Fruit fly (Drosophila melanogaster) whole organism, pupa: ENCODE data around the gene CG4238.

ENCODE experiments used
- CG10348 ChIP-seq: fragments of 200-800 bp; sonication (Bioruptor generic); IDR thresholded peaks from 2 replicates; pipeline ENCODE4 v1.3.6; 2022; ENCODE audit warnings: missing biosample characterization, missing genetic modification characterization
- CG12605 ChIP-seq: fragments of 200-800 bp; sonication (Bioruptor generic); IDR thresholded peaks from 2 replicates; pipeline ENCODE4 v1.3.6; 2022; ENCODE audit warnings: missing biosample characterization, missing genetic modification characterization
- CG13204 ChIP-seq: fragments of 200-800 bp; sonication (Bioruptor generic); optimal IDR thresholded peaks from 2 replicates; lab custom pipeline; 2018; ENCODE audit warnings: missing biosample characterization, mild to moderate bottlenecking, missing genetic modification characterization, moderate library complexity
- CG14655 ChIP-seq: fragments of 200-800 bp; sonication (Bioruptor generic); optimal IDR thresholded peaks from 3 replicates; lab custom pipeline; 2017; ENCODE audit warnings: mild to moderate bottlenecking, missing biosample characterization, missing genetic modification reagents, missing genetic modification characterization
- CG15710 ChIP-seq: fragments of 200-800 bp; sonication (Bioruptor generic); optimal IDR thresholded peaks from 2 replicates; lab custom pipeline; 2018; ENCODE audit warnings: missing biosample characterization, mild to moderate bottlenecking, missing genetic modification characterization, moderate library complexity
- CG17806 ChIP-seq: fragments of 200-800 bp; sonication (Bioruptor generic); optimal IDR thresholded peaks from 2 replicates; lab custom pipeline; 2018; ENCODE audit warnings: missing biosample characterization, mild to moderate bottlenecking, missing genetic modification characterization, moderate library complexity
- CG32121 ChIP-seq: fragments of 200-800 bp; sonication (Bioruptor generic); IDR thresholded peaks from 2 replicates; pipeline ENCODE4 v1.3.6; 2022; ENCODE audit warnings: missing biosample characterization, missing genetic modification characterization
- CG34367 ChIP-seq: fragments of 200-800 bp; sonication (Bioruptor generic); optimal IDR thresholded peaks from 2 replicates; lab custom pipeline; 2018; ENCODE audit warnings: missing biosample characterization, mild to moderate bottlenecking, missing genetic modification characterization
- CG4496 ChIP-seq: fragments of 200-800 bp; sonication (Bioruptor generic); IDR thresholded peaks from 3 replicates; pipeline ENCODE4 v1.3.6; 2022; ENCODE audit warnings: missing biosample characterization, missing genetic modification characterization
- CG8159 ChIP-seq: fragments of 200-800 bp; sonication (Bioruptor generic); optimal IDR thresholded peaks from 3 replicates; lab custom pipeline; 2018; ENCODE audit warnings: missing biosample characterization, mild to moderate bottlenecking, missing genetic modification characterization, moderate library complexity
- CG8301 ChIP-seq: fragments of 200-800 bp; sonication (Bioruptor generic); optimal IDR thresholded peaks from 2 replicates; lab custom pipeline; 2018; ENCODE audit warnings: missing biosample characterization, mild to moderate bottlenecking, missing genetic modification characterization
- CG9948 ChIP-seq: fragments of 200-800 bp; sonication (Bioruptor generic); optimal IDR thresholded peaks from 2 replicates; lab custom pipeline; 2018; ENCODE audit warnings: missing biosample characterization, mild to moderate bottlenecking, missing genetic modification characterization, moderate library complexity
- D1 ChIP-seq: fragments of 200-800 bp; sonication (Bioruptor generic); optimal IDR thresholded peaks from 2 replicates; lab custom pipeline; 2018; ENCODE audit warnings: missing biosample characterization, mild to moderate bottlenecking, missing genetic modification characterization, moderate library complexity
- EcR ChIP-seq: fragments of 200-800 bp; sonication (Bioruptor generic); optimal IDR thresholded peaks from 3 replicates; lab custom pipeline; 2019; ENCODE audit warnings: missing biosample characterization, missing genetic modification characterization, mild to moderate bottlenecking, moderate library complexity, missing genetic modification reagents
- Ets98B ChIP-seq: fragments of 200-800 bp; sonication (Bioruptor generic); IDR thresholded peaks from 2 replicates; pipeline ENCODE4 v1.3.6; 2022; ENCODE audit warnings: missing biosample characterization, missing genetic modification characterization
- Pif1A ChIP-seq: fragments of 200-800 bp; sonication (Bioruptor generic); optimal IDR thresholded peaks from 3 replicates; lab custom pipeline; 2016; ENCODE audit warnings: missing biosample characterization, missing genetic modification characterization
- Pif1B ChIP-seq: fragments of 200-800 bp; sonication (Bioruptor generic); optimal IDR thresholded peaks from 3 replicates; lab custom pipeline; 2016; ENCODE audit warnings: missing biosample characterization, missing genetic modification characterization
- Snoo ChIP-seq: fragments of 200-800 bp; sonication (Bioruptor generic); optimal IDR thresholded peaks from 3 replicates; lab custom pipeline; 2017; ENCODE audit warnings: missing biosample characterization, mild to moderate bottlenecking, missing genetic modification characterization, inconsistent platforms
- fd96Ca ChIP-seq: fragments of 200-800 bp; sonication (Bioruptor generic); IDR thresholded peaks from 3 replicates; pipeline ENCODE4 v1.3.6; 2022; ENCODE audit warnings: missing biosample characterization, missing genetic modification characterization
- gl ChIP-seq: fragments of 200-800 bp; sonication (Bioruptor generic); optimal IDR thresholded peaks from 2 replicates; lab custom pipeline; 2018; ENCODE audit warnings: missing biosample characterization, mild to moderate bottlenecking, missing genetic modification characterization
- rn ChIP-seq: fragments of 200-800 bp; sonication (Bioruptor generic); IDR thresholded peaks from 2 replicates; pipeline ENCODE4 v1.3.6; 2022; ENCODE audit warnings: missing biosample characterization, missing genetic modification characterization

Gene CG4238

dm6 chr2L:2006082-2006669 lies 3.5 kb upstream of the CG4238 start, which contains the start of gene CG33543:
CG33543 (minus strand) TSS chr2L:2006313.
- TF ChIP-seq CG8301 (no peak), CG15710 (no peak), CG32121 (GFP tag; lab: Robert Waterston, UW) (no peak), CG13204 (no peak), Ets98B (GFP tag; lab: Robert Waterston, UW) (no peak), CG8159 (no peak), Pif1B (GFP tag; lab: Kevin White, UChicago) (no peak), CG14655 (GFP tag; lab: Kevin White, UChicago) (no peak), CG34367 (tag; lab: Kevin White, UChicago) (no peak), EcR (GFP tag; lab: Kevin White, UChicago) (no peak), CG10348 (GFP tag; lab: Robert Waterston, UW) (no peak)

- TF ChIP-seq CG9948 (no peak), CG8159 (no peak), CG32121 (GFP tag; lab: Robert Waterston, UW) (no peak), rn (GFP tag; lab: Robert Waterston, UW) (no peak), CG13204 (no peak), CG17806 (tag; lab: Kevin White, UChicago) (no peak), EcR (GFP tag; lab: Kevin White, UChicago) (no peak), CG34367 (tag; lab: Kevin White, UChicago) (no peak), CG15710 (no peak), CG14655 (GFP tag; lab: Kevin White, UChicago) (no peak), CG12605 (no peak), CG10348 (GFP tag; lab: Robert Waterston, UW) (no peak), CG4496 (GFP tag; lab: Robert Waterston, UW) (no peak), fd96Ca (GFP tag; lab: Robert Waterston, UW) (no peak), Snoo (tag; lab: Kevin White, UChicago) (no peak), CG8301 (no peak), gl (no peak), Pif1B (GFP tag; lab: Kevin White, UChicago) (no peak), Pif1A (GFP tag; lab: Kevin White, UChicago) (no peak)
These were observed 2.6 kb upstream of the CG4238 start, which contains the start of gene CG15353 for dm6 chr2L:2007093-2007492. CG15353 (minus strand) TSS chr2L:2007193.

dm6 chr2L:2008114-2008513 lies 1.5 kb upstream of the CG4238 start, which contains the start of gene Nplp4:
Nplp4 (plus strand) TSS chr2L:2008414.
- TF ChIP-seq rn (GFP tag; lab: Robert Waterston, UW) (no peak), fd96Ca (GFP tag; lab: Robert Waterston, UW) (no peak), CG12605 (no peak), CG14655 (GFP tag; lab: Kevin White, UChicago) (no peak), gl (no peak), CG9948 (no peak), Ets98B (GFP tag; lab: Robert Waterston, UW) (no peak), EcR (GFP tag; lab: Kevin White, UChicago) (no peak), CG8159 (no peak), CG8301 (no peak), CG17806 (tag; lab: Kevin White, UChicago) (no peak), CG32121 (GFP tag; lab: Robert Waterston, UW) (no peak), Pif1A (GFP tag; lab: Kevin White, UChicago) (no peak), CG4496 (GFP tag; lab: Robert Waterston, UW) (no peak), Snoo (tag; lab: Kevin White, UChicago) (no peak)

dm6 chr2L:2010335-2011061 lies 839 bp downstream of the CG4238 start:
- TF ChIP-seq CG8159, result no peak
- TF ChIP-seq CG15710, result no peak
- no peak for TF ChIP-seq CG13204
- TF ChIP-seq rn (GFP tag; lab: Robert Waterston, UW), result no peak
- TF ChIP-seq Ets98B (GFP tag; lab: Robert Waterston, UW), result no peak
- TF ChIP-seq CG32121 (GFP tag; lab: Robert Waterston, UW), result no peak

dm6 chr2L:2011430-2011829 lies 1.8 kb downstream of the CG4238 start:
- TF ChIP-seq Pif1A (GFP tag; lab: Kevin White, UChicago) (no peak), CG14655 (GFP tag; lab: Kevin White, UChicago) (no peak), CG12605 (no peak), CG9948 (no peak), CG8159 (no peak), CG4496 (GFP tag; lab: Robert Waterston, UW) (no peak), Pif1B (GFP tag; lab: Kevin White, UChicago) (no peak), rn (GFP tag; lab: Robert Waterston, UW) (no peak), CG8301 (no peak), fd96Ca (GFP tag; lab: Robert Waterston, UW) (no peak), CG10348 (GFP tag; lab: Robert Waterston, UW) (no peak), D1 (tag; lab: Kevin White, UChicago) (no peak), CG34367 (tag; lab: Kevin White, UChicago) (no peak), Ets98B (GFP tag; lab: Robert Waterston, UW) (no peak), CG13204 (no peak), EcR (GFP tag; lab: Kevin White, UChicago) (no peak), CG15710 (no peak), gl (no peak), CG32121 (GFP tag; lab: Robert Waterston, UW) (no peak), Snoo (tag; lab: Kevin White, UChicago) (no peak)

dm6 chr2L:2013057-2013456 lies 3.4 kb downstream of the CG4238 start:
- TF ChIP-seq rn (GFP tag; lab: Robert Waterston, UW) (no peak), CG8301 (no peak)
